Worm (Caenorhabditis elegans): ENCODE data around the gene T23F2.4.

- no peak for TF ChIP-seq him-1 (tag; optimal IDR thresholded peaks at IDR 0.05)
- TF ChIP-seq W03F9.2 (tag; optimal IDR thresholded peaks at IDR 0.05) = no peak
- no peak for TF ChIP-seq dao-5 (tag; optimal IDR thresholded peaks at IDR 0.05)
Observed at ce11 chrX:5478875-5479274, 36.0 kb downstream of the T23F2.4 start.

Data from whole organism, L4/young adult.